Worm (Caenorhabditis elegans): ENCODE results near the gene tag-10.

DNA sequence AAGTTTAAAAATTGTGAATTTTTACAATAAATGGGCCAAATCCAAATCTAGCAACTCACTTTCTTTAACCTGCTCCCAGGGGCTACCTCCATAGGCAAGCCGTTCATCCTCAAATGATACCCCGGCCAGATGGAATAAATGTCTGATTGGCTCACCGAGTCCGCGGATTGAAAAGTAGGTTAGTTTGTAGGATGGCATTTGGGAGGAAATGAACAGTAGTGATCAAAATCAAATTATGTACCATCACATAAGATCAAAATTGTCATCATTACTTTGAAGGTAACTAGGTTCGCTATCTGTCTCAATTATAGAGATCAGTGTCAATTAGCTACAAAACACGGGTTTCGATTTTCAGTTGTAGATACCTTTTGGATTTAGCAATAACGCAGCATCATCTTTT lies 1.7 kb upstream of the tag-10 start, which contains the start of the genes gst-17 and gst-18:
- TF ChIP-seq nhr-12 (tag; optimal IDR thresholded peaks at IDR 0.05) (no peak), F13H6.1 (tag; optimal IDR thresholded peaks at IDR 0.05) (no peak), nhr-11 (tag; optimal IDR thresholded peaks at IDR 0.05) (no peak), lin-13 (GFP tag; optimal IDR thresholded peaks at IDR 0.05) (no peak), unc-62 (GFP tag; optimal IDR thresholded peaks at IDR 0.05) (no peak), snpc-4 (tag; optimal IDR thresholded peaks at IDR 0.05) (no peak), nhr-129 (tag; optimal IDR thresholded peaks at IDR 0.05) (no peak), nhr-6 (tag; optimal IDR thresholded peaks at IDR 0.05) (no peak), ZK546.5 (tag; optimal IDR thresholded peaks at IDR 0.05) (no peak), ama-1 (optimal IDR thresholded peaks at IDR 0.05) (no peak), zag-1 (tag; optimal IDR thresholded peaks at IDR 0.05) (no peak)
